Fruit fly (Drosophila melanogaster): ENCODE measurements around the gene CG7326.

Gene CG7326

dm6 chrX:18857916-18858315 lies 5.7 kb downstream of the CG7326 start, which contains the start of gene Usp39 (continued):
- peak; percentile 38 for TF ChIP-seq CG10267 (tag; optimal IDR thresholded peaks at IDR 0.05)
- peak; percentile 69 for TF ChIP-seq CG7963 (GFP tag; IDR thresholded peaks at IDR 0.05; ENCODE audit: partially characterized antibody)
- TF ChIP-seq zen2 (GFP tag; IDR thresholded peaks at IDR 0.05; ENCODE audit: partially characterized antibody) = peak; percentile 12; the same call in 1 of the 3 replicates
- no peak for TF ChIP-seq usp (GFP tag; optimal IDR thresholded peaks at IDR 0.05)
- TF ChIP-seq NFAT (GFP tag; IDR thresholded peaks at IDR 0.05) = 0 out of 2 replicates have a peak, but pooled peaks have one; percentile 14
- peak; percentile 55 for TF ChIP-seq inv (GFP tag; IDR thresholded peaks at IDR 0.05; ENCODE audit: partially characterized antibody)
- TF ChIP-seq phol (tag; optimal IDR thresholded peaks at IDR 0.05) = peak; percentile 55
- no peak for TF ChIP-seq HLHmδ (GFP tag; optimal IDR thresholded peaks at IDR 0.05)
- peak in 1 of 2 experiments; percentile 38 for TF ChIP-seq Hr51 (GFP tag; optimal IDR thresholded peaks at IDR 0.05)
- TF ChIP-seq Poxn (GFP tag; IDR thresholded peaks at IDR 0.05) = no peak
- TF ChIP-seq mld (GFP tag; IDR thresholded peaks at IDR 0.05; ENCODE audit: partially characterized antibody) = peak; percentile 60; the same call in 2 of the 3 replicates
- peak; percentile 38 for TF ChIP-seq CG13424 (tag; optimal IDR thresholded peaks at IDR 0.05)
- TF ChIP-seq CG2120 (GFP tag; optimal IDR thresholded peaks at IDR 0.05) = peak; percentile 57
- peak; percentile 26; the same call in 1 of the 3 replicates for TF ChIP-seq CG11560 (tag; IDR thresholded peaks at IDR 0.05)
- TF ChIP-seq CG17802 (tag; optimal IDR thresholded peaks at IDR 0.05) = peak; percentile 92
- TF ChIP-seq HLH4C (GFP tag; IDR thresholded peaks at IDR 0.05; ENCODE audit: partially characterized antibody) = peak; percentile 75
- TF ChIP-seq CG18764 (GFP tag; optimal IDR thresholded peaks at IDR 0.05) = no peak
- peak; percentile 26 for TF ChIP-seq MESR4 (GFP tag; optimal IDR thresholded peaks at IDR 0.05)
- 0 out of 2 replicates have a peak, but pooled peaks have one; percentile 22 for TF ChIP-seq hbn (GFP tag; IDR thresholded peaks at IDR 0.05; ENCODE audit: partially characterized antibody)
- no peak for TF ChIP-seq gro (GFP tag; optimal IDR thresholded peaks at IDR 0.05)
- TF ChIP-seq unpg (GFP tag; optimal IDR thresholded peaks at IDR 0.05) = peak; percentile 33
- peak; percentile 93 for TF ChIP-seq ssp (GFP tag; IDR thresholded peaks at IDR 0.05)
- peak; percentile 36; the same call in 1 of the 2 replicates for TF ChIP-seq lmd (GFP tag; IDR thresholded peaks at IDR 0.05)
- peak; percentile 25; the same call in 1 of the 2 replicates for TF ChIP-seq ato (GFP tag; IDR thresholded peaks at IDR 0.05; ENCODE audit: partially characterized antibody)
- TF ChIP-seq Stat92E (GFP tag; optimal IDR thresholded peaks at IDR 0.05) = no peak
- TF ChIP-seq Rfx (GFP tag; IDR thresholded peaks at IDR 0.05) = peak; percentile 57
- peak; percentile 53 for TF ChIP-seq CG2116 (GFP tag; optimal IDR thresholded peaks at IDR 0.05)
- TF ChIP-seq NK7.1 (GFP tag; optimal IDR thresholded peaks at IDR 0.05) = no peak
- TF ChIP-seq Ets65A (GFP tag) = no peak
- peak; percentile 15 for TF ChIP-seq CG12155 (GFP tag; optimal IDR thresholded peaks at IDR 0.05)
- peak; percentile 26 for TF ChIP-seq dmrt11E (tag; optimal IDR thresholded peaks at IDR 0.05)
- TF ChIP-seq unc-4 (GFP tag; IDR thresholded peaks at IDR 0.05; ENCODE audit: partially characterized antibody) = peak; percentile 46; the same call in 1 of the 2 replicates
- no peak for TF ChIP-seq CG5953 (GFP tag; IDR thresholded peaks at IDR 0.05)
- no peak for TF ChIP-seq lbe (GFP tag; optimal IDR thresholded peaks at IDR 0.05)
- no peak for TF ChIP-seq sima (GFP tag; optimal IDR thresholded peaks at IDR 0.05)
- peak; percentile 6 for TF ChIP-seq CG17359 (tag; optimal IDR thresholded peaks at IDR 0.05)
- 0 out of 2 replicates have a peak, but pooled peaks have one; percentile 27 for TF ChIP-seq sna (GFP tag; IDR thresholded peaks at IDR 0.05; ENCODE audit: partially characterized antibody)
- TF ChIP-seq nmo (GFP tag; optimal IDR thresholded peaks at IDR 0.05) = peak; percentile 51
- TF ChIP-seq Sry-δ (GFP tag; optimal IDR thresholded peaks at IDR 0.05) = peak; percentile 47
- peak; percentile 13 for TF ChIP-seq trem (tag; optimal IDR thresholded peaks at IDR 0.05)
- peak in 1 of 3 experiments; percentile 8 for TF ChIP-seq lola (GFP tag; optimal IDR thresholded peaks at IDR 0.05)
- TF ChIP-seq Bgb (GFP tag; IDR thresholded peaks at IDR 0.05; ENCODE audit: partially characterized antibody) = peak; percentile 75
- TF ChIP-seq row (GFP tag; IDR thresholded peaks at IDR 0.05) = peak; percentile 80
- TF ChIP-seq amos (GFP tag; IDR thresholded peaks at IDR 0.05; ENCODE audit: partially characterized antibody) = peak; percentile 63
- peak; percentile 52; the same call in 2 of the 3 replicates for TF ChIP-seq vnd (GFP tag; IDR thresholded peaks at IDR 0.05; ENCODE audit: partially characterized antibody)
- no peak for TF ChIP-seq CG11723 (GFP tag; optimal IDR thresholded peaks at IDR 0.05)
- TF ChIP-seq Hr3 (GFP tag; optimal IDR thresholded peaks at IDR 0.05) = peak; percentile 32
- TF ChIP-seq slou (GFP tag; optimal IDR thresholded peaks at IDR 0.05) = no peak
